Worm (Caenorhabditis elegans): ENCODE measurements around the gene lsy-27.

lsy-27 gene

DNA sequence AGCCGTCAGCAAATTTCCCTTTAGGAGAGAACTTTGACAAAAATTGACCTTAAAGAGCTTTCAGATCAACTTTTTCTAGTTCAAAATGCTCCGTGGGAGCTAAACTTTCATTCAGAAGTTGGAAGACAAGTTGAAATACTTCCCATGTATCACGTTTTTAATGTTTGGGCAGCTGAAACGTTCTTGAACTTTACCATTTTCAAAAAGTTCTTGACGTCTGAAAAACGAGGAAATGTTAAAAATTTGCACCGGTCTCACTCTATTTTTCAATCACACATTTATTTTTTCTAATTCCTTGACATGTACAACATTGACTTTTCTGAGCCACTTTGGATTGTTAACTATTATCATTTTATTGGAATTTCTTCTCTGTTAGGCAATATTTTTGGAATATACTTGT, 47.2 kb downstream of the lsy-27 start, which contains the start of gene sri-70:
sri-70 (plus strand) TSS at position 301 of the 400 bp plus-strand sequence.
- TF ChIP-seq med-1 (GFP tag; optimal IDR thresholded peaks at IDR 0.05; ENCODE audit: insufficient read depth) (no peak), tab-1 (GFP tag; IDR thresholded peaks at IDR 0.05) (no peak), ztf-29 (GFP tag; IDR thresholded peaks at IDR 0.05) (no peak), T22C8.4 (GFP tag; IDR thresholded peaks at IDR 0.05) (no peak)

DNA sequence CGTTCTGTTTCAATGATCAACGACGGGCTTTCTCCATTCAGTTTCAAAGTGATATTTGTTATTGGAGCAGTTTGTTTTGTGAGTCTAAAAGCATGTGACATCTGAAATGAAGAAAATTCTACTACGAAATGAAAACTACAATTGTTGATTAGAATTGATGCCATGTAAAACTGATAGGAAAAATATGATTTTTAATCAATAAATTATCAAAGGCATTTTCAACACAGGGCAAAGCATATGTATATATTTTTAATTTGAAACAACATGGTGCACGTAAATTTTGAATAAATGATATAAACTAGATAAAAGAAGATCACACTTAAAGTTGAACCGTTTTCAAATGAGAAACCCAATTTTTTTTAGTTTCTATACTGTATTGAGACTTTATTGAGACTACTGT, 48.6 kb downstream of the lsy-27 start, which contains the start of gene K10G4.5:
K10G4.5 (minus strand) TSS at position 101 of the 400 bp plus-strand sequence.
- TF ChIP-seq ref-1 (GFP tag; conservative IDR thresholded peaks at IDR 0.05) (no peak), flt-1 (GFP tag; IDR thresholded peaks at IDR 0.05) (no peak), T22C8.4 (GFP tag; IDR thresholded peaks at IDR 0.05) (no peak), ztf-23 (GFP tag; IDR thresholded peaks at IDR 0.05) (no peak), med-1 (GFP tag; optimal IDR thresholded peaks at IDR 0.05; ENCODE audit: insufficient read depth) (no peak), cog-1 (tag; optimal IDR thresholded peaks at IDR 0.05) (no peak), tab-1 (GFP tag; IDR thresholded peaks at IDR 0.05) (no peak), ztf-29 (GFP tag; IDR thresholded peaks at IDR 0.05) (no peak), klf-2 (GFP tag; conservative IDR thresholded peaks at IDR 0.05) (no peak)
